Fruit fly (Drosophila melanogaster): ENCODE data around the gene Reph.
A peak's percentile ranks its signal among the peaks of the same experiment; 100 is the strongest.

Reph gene

DNA sequence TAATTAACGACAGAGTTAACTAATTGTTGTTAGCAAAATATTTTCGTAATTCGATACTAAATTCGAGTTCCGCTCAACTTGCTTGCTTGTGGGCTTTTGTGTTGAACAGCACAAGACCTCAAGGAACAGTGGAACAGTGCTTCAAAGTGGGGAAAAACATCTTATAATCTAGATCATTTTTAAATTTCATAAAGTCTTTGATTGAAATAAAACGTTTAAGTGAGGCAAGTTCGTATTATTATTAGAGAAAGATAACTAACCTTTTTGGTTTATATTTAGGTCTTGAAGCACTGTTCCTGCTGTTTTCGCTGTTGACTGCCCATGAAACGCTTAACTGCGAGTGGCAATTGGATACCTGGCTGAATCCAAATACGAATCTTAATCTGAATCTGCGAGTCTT, 40.8 kb downstream of the Reph start (continued):
- TF ChIP-seq H15 (GFP tag; IDR thresholded peaks at IDR 0.05) (no peak), Bteb2 (GFP tag; optimal IDR thresholded peaks at IDR 0.05) (no peak), CG8388 (GFP tag; optimal IDR thresholded peaks at IDR 0.05) (peak; percentile 44), CG7786 (GFP tag; optimal IDR thresholded peaks at IDR 0.05) (no peak), dmrt99B (tag; optimal IDR thresholded peaks at IDR 0.05) (no peak), CG13123 (GFP tag; optimal IDR thresholded peaks at IDR 0.05) (no peak), CG14667 (GFP tag; IDR thresholded peaks at IDR 0.05) (no peak), CG10543 (GFP tag; optimal IDR thresholded peaks at IDR 0.05) (no peak), aop (GFP tag; IDR thresholded peaks at IDR 0.05) (no peak), pho (GFP tag; optimal IDR thresholded peaks at IDR 0.05) (no peak), CG10431 (GFP tag; optimal IDR thresholded peaks at IDR 0.05) (no peak), CG11560 (tag; IDR thresholded peaks at IDR 0.05) (no peak), Dref (GFP tag; IDR thresholded peaks at IDR 0.05) (no peak), dan (GFP tag; IDR thresholded peaks at IDR 0.05) (no peak), Adf1 (GFP tag; IDR thresholded peaks at IDR 0.05) (no peak), ems (GFP tag; optimal IDR thresholded peaks at IDR 0.05) (no peak), CG6854 (GFP tag; optimal IDR thresholded peaks at IDR 0.05) (no peak), zen2 (GFP tag; IDR thresholded peaks at IDR 0.05; ENCODE audit: partially characterized antibody) (no peak), CG3847 (GFP tag; IDR thresholded peaks at IDR 0.05) (no peak), Sin3A (optimal IDR thresholded peaks at IDR 0.05) (no peak), CG15514 (GFP tag; optimal IDR thresholded peaks at IDR 0.05) (no peak), CG31441 (GFP tag; IDR thresholded peaks at IDR 0.05) (no peak), ci (GFP tag; IDR thresholded peaks at IDR 0.05) (peak; percentile 53; the same call in 1 of the 3 replicates), Abd-B (GFP tag; optimal IDR thresholded peaks at IDR 0.05) (no peak), Chrac-16 (GFP tag; optimal IDR thresholded peaks at IDR 0.05) (no peak), Kr (GFP tag; optimal IDR thresholded peaks at IDR 0.05) (no peak), CG1832 (GFP tag; optimal IDR thresholded peaks at IDR 0.05) (no peak), Mad (GFP tag; optimal IDR thresholded peaks at IDR 0.05) (no peak), Dbx (GFP tag; IDR thresholded peaks at IDR 0.05) (no peak), CG11696 (GFP tag; IDR thresholded peaks at IDR 0.05) (no peak), Blimp-1 (GFP tag; optimal IDR thresholded peaks at IDR 0.05) (no peak), ewg (GFP tag; optimal IDR thresholded peaks at IDR 0.05) (no peak), wor (GFP tag; IDR thresholded peaks at IDR 0.05) (no peak), CG1603 (tag; optimal IDR thresholded peaks at IDR 0.05) (peak; percentile 24), tin (GFP tag; optimal IDR thresholded peaks at IDR 0.05) (no peak), CG5953 (GFP tag; IDR thresholded peaks at IDR 0.05) (no peak), HHEX (GFP tag; optimal IDR thresholded peaks at IDR 0.05) (no peak), zfh1 (GFP tag; IDR thresholded peaks at IDR 0.05) (0 out of 3 replicates have a peak, but pooled peaks have one; percentile 32), CG12942 (GFP tag; optimal IDR thresholded peaks at IDR 0.05) (no peak), HLHmδ (GFP tag; optimal IDR thresholded peaks at IDR 0.05) (no peak), vvl (GFP tag; IDR thresholded peaks at IDR 0.05) (0 out of 2 replicates have a peak, but pooled peaks have one; percentile 13), Ssrp (tag; optimal IDR thresholded peaks at IDR 0.05) (peak; percentile 2), Ets65A (GFP tag) (peak; percentile 44), CG12744 (GFP tag; optimal IDR thresholded peaks at IDR 0.05) (no peak), CG12104 (GFP tag; optimal IDR thresholded peaks at IDR 0.05) (no peak), CG6654 (GFP tag; optimal IDR thresholded peaks at IDR 0.05) (no peak), MBD-R2 (GFP tag; IDR thresholded peaks at IDR 0.05) (no peak), Fer2 (tag; optimal IDR thresholded peaks at IDR 0.05) (no peak), h (optimal IDR thresholded peaks at IDR 0.05) (no peak), tup (GFP tag; optimal IDR thresholded peaks at IDR 0.05) (no peak)
